Worm (Caenorhabditis elegans) whole organism, L1 larva: ENCODE measurements around the gene iglr-2.
A peak's percentile ranks its signal among the peaks of the same experiment; 100 is the strongest.

Source experiments
- blmp-1 ChIP-seq: fragments of 150-350 bp; optimal IDR thresholded peaks from 2 replicates; lab custom pipeline; 2014; ENCODE audit warnings: missing biosample characterization, missing genetic modification characterization
- ceh-8 ChIP-seq: fragments of 200-800 bp; sonication (Bioruptor generic); optimal IDR thresholded peaks from 2 replicates; lab custom pipeline; 2018; ENCODE audit warnings: mild to moderate bottlenecking, missing genetic modification characterization, moderate library complexity, missing compliant biosample characterization
- ceh-88 ChIP-seq: fragments of 200-800 bp; sonication (Bioruptor generic); IDR thresholded peaks from 2 replicates; pipeline ENCODE4 v1.3.6; 2022; ENCODE audit warnings: missing genetic modification characterization, missing compliant biosample characterization
- ces-1 ChIP-seq: fragments of 150-350 bp; optimal IDR thresholded peaks from 2 replicates; lab custom pipeline; 2014; ENCODE audit warnings: missing biosample characterization, missing genetic modification reagents, missing genetic modification characterization
- dsc-1 ChIP-seq: sonication (generic microtip); optimal IDR thresholded peaks from 2 replicates; lab custom pipeline; 2016; ENCODE audit warnings: mild to moderate bottlenecking, missing genetic modification characterization, missing compliant biosample characterization
- efl-1 ChIP-seq, 4 experiments: fragments of 150-350 bp; optimal IDR thresholded peaks in 3 of 4; peaks in 1 of 4; 1 replicate in 1 of 4; 2 replicates in 3 of 4; lab custom pipeline; 2014; ENCODE audit warnings: missing biosample characterization in 2 of 4, missing genetic modification characterization in 2 of 4, missing genetic modification reagents in 2 of 4
- efl-3 ChIP-seq: fragments of 200-800 bp; sonication (Bioruptor generic); optimal IDR thresholded peaks from 2 replicates; lab custom pipeline; 2018; ENCODE audit warnings: mild to moderate bottlenecking, missing genetic modification characterization, missing compliant biosample characterization
- elt-2 ChIP-seq: sonication (generic microtip); optimal IDR thresholded peaks from 2 replicates; lab custom pipeline; 2016; ENCODE audit warnings: missing genetic modification characterization, mild to moderate bottlenecking, inconsistent platforms, missing compliant biosample characterization, missing genetic modification reagents
- elt-3 ChIP-seq, 6 experiments: fragments of 150-350 bp in 1 of 6; sonication (generic microtip); optimal IDR thresholded peaks; 2 replicates each; lab custom pipeline; 2017 to 2018; ENCODE audit warnings: missing biosample characterization in 6 of 6, missing genetic modification characterization in 6 of 6, inconsistent platforms in 1 of 6
- fkh-10 ChIP-seq: sonication (generic microtip); optimal IDR thresholded peaks from 2 replicates; lab custom pipeline; 2017; ENCODE audit warnings: missing biosample characterization, missing genetic modification reagents, missing genetic modification characterization
- fkh-4 ChIP-seq: sonication (generic microtip); optimal IDR thresholded peaks from 2 replicates; lab custom pipeline; 2016; ENCODE audit warnings: missing compliant biosample characterization, missing genetic modification characterization, borderline replicate concordance
- hpl-2 ChIP-seq: fragments of 150-350 bp; optimal IDR thresholded peaks from 2 replicates; lab custom pipeline; 2014; ENCODE audit warnings: missing biosample characterization, missing genetic modification reagents, missing genetic modification characterization
- isw-1 ChIP-seq: fragments of 200-800 bp; sonication (Bioruptor generic); IDR thresholded peaks from 2 replicates; pipeline ENCODE4 v1.3.6; 2022; ENCODE audit warnings: missing genetic modification characterization, missing compliant biosample characterization
- jun-1 ChIP-seq: fragments of 150-350 bp; optimal IDR thresholded peaks from 2 replicates; lab custom pipeline; 2014; ENCODE audit warnings: missing biosample characterization, missing genetic modification reagents, missing genetic modification characterization
- lin-13 ChIP-seq: fragments of 150-350 bp; optimal IDR thresholded peaks from 2 replicates; lab custom pipeline; 2014; ENCODE audit warnings: missing biosample characterization, missing genetic modification reagents, missing genetic modification characterization
- lin-14 ChIP-seq: fragments of 200-800 bp; sonication (Bioruptor generic); optimal IDR thresholded peaks from 2 replicates; lab custom pipeline; 2018; ENCODE audit warnings: mild to moderate bottlenecking, missing genetic modification characterization, moderate library complexity, missing compliant biosample characterization
- lin-35 ChIP-seq, 2 experiments: fragments of 150-350 bp; optimal IDR thresholded peaks; 2 replicates each; lab custom pipeline; 2014; ENCODE audit warnings: missing biosample characterization in 2 of 2, missing genetic modification characterization in 2 of 2, missing genetic modification reagents in 2 of 2
- lsy-2 ChIP-seq, 2 experiments: fragments of 150-350 bp; optimal IDR thresholded peaks; 2 replicates each; lab custom pipeline; 2014; ENCODE audit warnings: missing biosample characterization in 2 of 2, missing genetic modification characterization in 2 of 2
- mep-1 ChIP-seq: fragments of 150-350 bp; optimal IDR thresholded peaks from 2 replicates; lab custom pipeline; 2014; ENCODE audit warnings: missing biosample characterization, missing genetic modification characterization
- nhr-28 ChIP-seq: fragments of 150-350 bp; optimal IDR thresholded peaks from 2 replicates; lab custom pipeline; 2014; ENCODE audit warnings: missing biosample characterization, missing genetic modification characterization
- nhr-77 ChIP-seq: fragments of 150-350 bp; optimal IDR thresholded peaks from 2 replicates; lab custom pipeline; 2014; ENCODE audit warnings: missing biosample characterization, missing genetic modification characterization
- nhr-84 ChIP-seq: sonication (generic microtip); optimal IDR thresholded peaks from 2 replicates; lab custom pipeline; 2017; ENCODE audit warnings: missing biosample characterization, missing genetic modification characterization
- pqm-1 ChIP-seq: sonication (generic microtip); optimal IDR thresholded peaks from 3 replicates; lab custom pipeline; 2017; ENCODE audit warnings: missing biosample characterization, missing genetic modification characterization
- rnt-1 ChIP-seq: sonication (generic microtip); optimal IDR thresholded peaks from 2 replicates; lab custom pipeline; 2016; ENCODE audit warnings: mild to moderate bottlenecking, missing genetic modification characterization, moderate library complexity, missing compliant biosample characterization
- snu-23 ChIP-seq: sonication (generic microtip); optimal IDR thresholded peaks from 2 replicates; lab custom pipeline; 2016; ENCODE audit warnings: missing genetic modification characterization, missing compliant biosample characterization
- sup-37 ChIP-seq: fragments of 200-800 bp; sonication (Bioruptor generic); optimal IDR thresholded peaks from 2 replicates; lab custom pipeline; 2018; ENCODE audit warnings: mild to moderate bottlenecking, missing genetic modification characterization, missing compliant biosample characterization
- tlp-1 ChIP-seq: fragments of 150-350 bp; optimal IDR thresholded peaks from 2 replicates; lab custom pipeline; 2014; ENCODE audit warnings: missing biosample characterization, missing genetic modification characterization
- zag-1 ChIP-seq: fragments of 150-350 bp; optimal IDR thresholded peaks from 2 replicates; lab custom pipeline; 2014; ENCODE audit warnings: missing biosample characterization, missing genetic modification characterization
- ztf-4 ChIP-seq: fragments of 150-350 bp; optimal IDR thresholded peaks from 2 replicates; lab custom pipeline; 2014; ENCODE audit warnings: missing biosample characterization, missing genetic modification characterization

Gene iglr-2

DNA sequence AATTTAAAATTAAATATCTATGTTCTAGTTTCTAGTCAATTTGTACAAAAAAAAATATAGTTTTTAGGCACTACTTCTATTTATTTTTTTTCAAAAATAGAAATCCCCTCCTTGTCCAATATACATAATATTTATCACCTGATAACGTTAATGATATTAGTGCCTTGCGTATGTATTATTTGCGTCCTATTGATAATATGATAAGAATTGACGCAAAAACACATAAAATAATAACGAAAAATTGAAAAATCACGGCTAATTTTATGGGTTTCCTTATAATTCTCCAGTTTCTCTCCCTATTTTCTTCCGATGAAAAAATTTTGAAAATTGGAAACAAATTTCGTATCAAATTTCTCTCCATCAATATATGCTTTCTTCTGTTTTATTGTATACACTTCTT lies 31.4 kb downstream of the iglr-2 start:
- TF ChIP-seq lin-14 (GFP tag; lab: Kevin White, UChicago) = peak; percentile 8
- TF ChIP-seq efl-1 (optimal IDR thresholded peaks at IDR 0.05; lab: Kevin White, UChicago) = no peak
- peak in 1 of 2 experiments; percentile 72 for TF ChIP-seq efl-1 (GFP tag; optimal IDR thresholded peaks at IDR 0.05 in 1 of 2; lab: Kevin White, UChicago)
- no peak for TF ChIP-seq isw-1 (GFP tag; lab: Robert Waterston, UW)
- TF ChIP-seq elt-2 = peak; percentile 68

- no peak for TF ChIP-seq zag-1 (tag; lab: Kevin White, UChicago)
- TF ChIP-seq ceh-88 = no peak
- no peak for TF ChIP-seq ces-1 (GFP tag; lab: Kevin White, UChicago)
- peak; percentile 36 for TF ChIP-seq dsc-1
Measured at ce11 chrIII:8299078-8299587, 32.0 kb downstream of the iglr-2 start.

ce11 chrIII:8298216-8298920 lies 32.7 kb downstream of the iglr-2 start:
- peak; percentile 8 for TF ChIP-seq elt-2
- TF ChIP-seq sup-37 (GFP tag; lab: Kevin White, UChicago) = no peak
- TF ChIP-seq, all 84 proteins: peak for 1

ce11 chrIII:8293260-8293659 lies 37.9 kb downstream of the iglr-2 start:
- no peak for TF ChIP-seq fkh-4 (tag; lab: Kevin White, UChicago)
- TF ChIP-seq ceh-8 (GFP tag; lab: Kevin White, UChicago) = no peak
- peak; percentile 84 for TF ChIP-seq blmp-1
- TF ChIP-seq zag-1 (tag; lab: Kevin White, UChicago) = no peak
- TF ChIP-seq jun-1 = no peak

DNA sequence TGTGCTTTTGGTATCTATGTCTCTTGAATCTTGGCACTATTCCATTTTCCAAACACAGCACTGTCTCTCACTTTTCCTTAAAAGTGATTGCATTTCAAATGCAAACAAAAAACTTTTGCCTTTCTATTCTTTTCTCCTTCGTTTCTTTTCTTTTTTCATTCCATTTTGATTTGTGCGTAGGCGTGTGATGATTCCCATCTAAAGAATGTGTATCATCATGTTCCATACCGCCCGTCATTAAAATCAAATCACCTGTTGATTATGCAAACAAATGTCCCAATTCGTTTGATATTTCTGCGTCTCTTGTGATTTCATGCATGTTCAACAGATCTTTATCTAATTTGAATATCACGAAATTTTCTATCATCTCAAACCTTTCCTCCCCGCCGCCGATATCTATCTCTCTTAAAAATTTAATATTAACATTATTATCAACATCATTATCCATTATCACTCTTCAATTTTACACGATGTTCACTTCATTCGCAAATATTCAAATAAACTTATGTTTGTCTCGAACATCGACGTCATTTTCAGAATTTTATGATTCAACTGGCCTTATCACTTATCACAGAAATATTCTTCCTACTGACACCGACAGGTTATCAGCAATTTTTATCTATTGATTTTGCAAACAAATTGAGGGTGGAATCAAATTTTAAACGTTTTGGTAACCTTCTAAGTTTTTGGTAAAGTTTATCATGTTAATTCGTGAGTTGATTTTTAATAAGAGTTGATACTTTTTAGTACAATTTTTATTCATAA lies 39.7 kb downstream of the iglr-2 start:
- TF ChIP-seq lin-35 (GFP tag; optimal IDR thresholded peaks at IDR 0.05; lab: Kevin White, UChicago) (peak in 1 of 2 experiments; percentile 29), fkh-10 (GFP tag; lab: Kevin White, UChicago) (no peak), lin-13 (GFP tag; lab: Kevin White, UChicago) (no peak), pqm-1 (tag; lab: Kevin White, UChicago) (peak; percentile 83), elt-2 (peak; percentile 85), nhr-84 (tag; lab: Kevin White, UChicago) (no peak), lin-14 (GFP tag; lab: Kevin White, UChicago) (peak; percentile 12), mep-1 (tag; lab: Kevin White, UChicago) (peak; percentile 23), lsy-2 (tag; optimal IDR thresholded peaks at IDR 0.05; lab: Kevin White, UChicago) (peak in 1 of 2 experiments; percentile 7), hpl-2 (GFP tag; lab: Kevin White, UChicago) (no peak), nhr-28 (no peak), nhr-77 (tag; lab: Kevin White, UChicago) (no peak), rnt-1 (tag; lab: Kevin White, UChicago) (no peak), efl-1 (optimal IDR thresholded peaks at IDR 0.05; lab: Kevin White, UChicago) (no peak), efl-1 (GFP tag; optimal IDR thresholded peaks at IDR 0.05 in 1 of 2; lab: Kevin White, UChicago) (peak in 1 of 2 experiments; percentile 41), jun-1 (peak; percentile 23), snu-23 (GFP tag; lab: Kevin White, UChicago) (no peak), efl-3 (GFP tag; lab: Kevin White, UChicago) (no peak), blmp-1 (peak; percentile 84), tlp-1 (peak; percentile 65), ceh-88 (no peak), elt-3 (tag; optimal IDR thresholded peaks at IDR 0.05; lab: Kevin White, UChicago) (peak in 1 of 6 experiments; percentile 33)

DNA sequence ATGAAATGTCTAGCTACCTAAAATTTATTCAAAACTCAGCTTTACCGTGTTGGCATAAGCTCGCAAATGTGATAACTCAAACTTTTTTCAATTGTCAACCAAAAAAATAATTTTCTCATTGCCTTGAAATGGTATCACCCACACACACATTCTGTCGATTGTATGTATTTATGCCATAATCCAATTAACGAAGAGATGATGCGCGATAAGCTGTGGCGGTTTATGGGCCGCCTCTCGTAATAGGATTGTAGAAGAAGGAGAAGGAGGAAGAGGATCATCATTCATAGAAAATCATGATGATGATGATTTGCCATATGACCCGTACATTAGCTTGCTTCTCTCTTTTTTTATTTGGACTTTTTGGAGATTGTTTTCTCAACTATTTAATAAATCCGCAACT lies 41.9 kb downstream of the iglr-2 start:
- TF ChIP-seq ztf-4 (no peak), ceh-88 (no peak), blmp-1 (peak; percentile 36), dsc-1 (peak; percentile 29)
